Worm (Caenorhabditis elegans) whole organism, L2 larva: ENCODE measurements around the gene M28.10.

Experiments
- C34F6.9 ChIP-seq: fragments of 150-350 bp; optimal IDR thresholded peaks from 2 replicates; lab custom pipeline; 2014; ENCODE audit warnings: missing biosample characterization, missing genetic modification characterization
- F13H6.1 ChIP-seq: sonication (generic microtip); optimal IDR thresholded peaks from 2 replicates; lab custom pipeline; 2016; ENCODE audit warnings: missing genetic modification characterization, missing compliant biosample characterization
- R02D3.7 ChIP-seq: fragments of 150-350 bp; optimal IDR thresholded peaks from 2 replicates; lab custom pipeline; 2014; ENCODE audit warnings: missing biosample characterization, missing genetic modification characterization
- alr-1 ChIP-seq: fragments of 150-350 bp; optimal IDR thresholded peaks from 2 replicates; lab custom pipeline; 2014; ENCODE audit warnings: missing biosample characterization, missing genetic modification characterization
- aly-2 ChIP-seq: fragments of 150-350 bp; optimal IDR thresholded peaks from 2 replicates; lab custom pipeline; 2014; ENCODE audit warnings: missing biosample characterization, missing genetic modification characterization
- ama-1 ChIP-seq: fragments of 150-350 bp; optimal IDR thresholded peaks from 2 replicates; lab custom pipeline; 2018; ENCODE audit warnings: inconsistent platforms
- blmp-1 ChIP-seq: sonication (generic microtip); optimal IDR thresholded peaks from 2 replicates; lab custom pipeline; 2017; ENCODE audit warnings: missing genetic modification characterization, mild to moderate bottlenecking, missing compliant biosample characterization, antibody characterized with exemption, moderate library complexity; ENCODE audit not compliant: insufficient read depth
- ceh-16 ChIP-seq: fragments of 150-350 bp; optimal IDR thresholded peaks from 2 replicates; lab custom pipeline; 2014; ENCODE audit warnings: missing biosample characterization, missing genetic modification characterization
- ceh-82 ChIP-seq: fragments of 150-350 bp; optimal IDR thresholded peaks from 2 replicates; lab custom pipeline; 2014; ENCODE audit warnings: missing biosample characterization, missing genetic modification characterization
- elt-1 ChIP-seq: fragments of 150-350 bp; optimal IDR thresholded peaks from 2 replicates; lab custom pipeline; 2014; ENCODE audit warnings: missing biosample characterization, missing genetic modification characterization
- fos-1 ChIP-seq: fragments of 150-350 bp; optimal IDR thresholded peaks from 2 replicates; lab custom pipeline; 2014; ENCODE audit warnings: missing biosample characterization, missing genetic modification characterization
- gmeb-1 ChIP-seq: fragments of 150-350 bp; optimal IDR thresholded peaks from 2 replicates; lab custom pipeline; 2014; ENCODE audit warnings: missing biosample characterization, missing genetic modification characterization
- lin-11 ChIP-seq: fragments of 150-350 bp; sonication (generic microtip); optimal IDR thresholded peaks from 2 replicates; lab custom pipeline; 2014; ENCODE audit warnings: missing biosample characterization, missing genetic modification characterization, inconsistent platforms, mixed read lengths
- lin-39 ChIP-seq: fragments of 150-350 bp; optimal IDR thresholded peaks from 2 replicates; lab custom pipeline; 2014; ENCODE audit warnings: missing biosample characterization, missing genetic modification reagents, missing genetic modification characterization
- mab-5 ChIP-seq: fragments of 150-350 bp; optimal IDR thresholded peaks from 2 replicates; lab custom pipeline; 2014; ENCODE audit warnings: missing biosample characterization, missing genetic modification characterization
- mbf-1 ChIP-seq: sonication (generic microtip); optimal IDR thresholded peaks from 2 replicates; lab custom pipeline; 2017; ENCODE audit warnings: missing biosample characterization, missing genetic modification characterization
- nhr-10 ChIP-seq: sonication (generic microtip); optimal IDR thresholded peaks from 2 replicates; lab custom pipeline; 2017; ENCODE audit warnings: missing biosample characterization, missing genetic modification characterization
- nhr-12 ChIP-seq: fragments of 150-350 bp; optimal IDR thresholded peaks from 2 replicates; lab custom pipeline; 2014; ENCODE audit warnings: missing biosample characterization, missing genetic modification characterization
- nhr-21 ChIP-seq: fragments of 150-350 bp; optimal IDR thresholded peaks from 2 replicates; lab custom pipeline; 2014; ENCODE audit warnings: missing biosample characterization, missing genetic modification characterization
- nhr-23 ChIP-seq: fragments of 150-350 bp; optimal IDR thresholded peaks from 2 replicates; lab custom pipeline; 2014; ENCODE audit warnings: missing biosample characterization, missing genetic modification reagents, missing genetic modification characterization
- nhr-25 ChIP-seq: fragments of 150-350 bp; sonication (generic microtip); optimal IDR thresholded peaks from 3 replicates; lab custom pipeline; 2014; ENCODE audit warnings: missing biosample characterization, missing genetic modification characterization
- nhr-6 ChIP-seq: fragments of 150-350 bp; optimal IDR thresholded peaks from 2 replicates; lab custom pipeline; 2014; ENCODE audit warnings: missing biosample characterization, missing genetic modification characterization
- peb-1 ChIP-seq: fragments of 150-350 bp; optimal IDR thresholded peaks from 2 replicates; lab custom pipeline; 2014; ENCODE audit warnings: missing biosample characterization, missing genetic modification characterization
- sem-4 ChIP-seq: fragments of 150-350 bp; optimal IDR thresholded peaks from 2 replicates; lab custom pipeline; 2014; ENCODE audit warnings: missing biosample characterization, missing genetic modification reagents, missing genetic modification characterization
- skn-1 ChIP-seq: sonication (generic microtip); optimal IDR thresholded peaks from 2 replicates; lab custom pipeline; 2017; ENCODE audit warnings: missing biosample characterization, missing genetic modification characterization
- sma-3 ChIP-seq: sonication (generic microtip); optimal IDR thresholded peaks from 2 replicates; lab custom pipeline; 2016; ENCODE audit warnings: missing genetic modification reagents, missing genetic modification characterization, missing compliant biosample characterization
- sma-9 ChIP-seq, 2 experiments: fragments of 150-350 bp in 1 of 2; sonication (generic microtip) in 1 of 2; optimal IDR thresholded peaks; 2 replicates each; lab custom pipeline; 2014 to 2016; ENCODE audit warnings: missing genetic modification characterization in 2 of 2, mild to moderate bottlenecking in 1 of 2, missing biosample characterization in 1 of 2, missing compliant biosample characterization in 1 of 2, missing genetic modification reagents in 1 of 2, moderate library complexity in 1 of 2
- unc-55 ChIP-seq: fragments of 150-350 bp; sonication (generic microtip); optimal IDR thresholded peaks from 3 replicates; lab custom pipeline; 2014; ENCODE audit warnings: missing biosample characterization, missing genetic modification reagents, missing genetic modification characterization
- zag-1 ChIP-seq: fragments of 150-350 bp; optimal IDR thresholded peaks from 2 replicates; lab custom pipeline; 2014; ENCODE audit warnings: missing biosample characterization, missing genetic modification characterization
- ztf-11 ChIP-seq: sonication (generic microtip); optimal IDR thresholded peaks from 2 replicates; lab custom pipeline; 2017; ENCODE audit warnings: missing biosample characterization, missing genetic modification characterization

Gene M28.10

DNA sequence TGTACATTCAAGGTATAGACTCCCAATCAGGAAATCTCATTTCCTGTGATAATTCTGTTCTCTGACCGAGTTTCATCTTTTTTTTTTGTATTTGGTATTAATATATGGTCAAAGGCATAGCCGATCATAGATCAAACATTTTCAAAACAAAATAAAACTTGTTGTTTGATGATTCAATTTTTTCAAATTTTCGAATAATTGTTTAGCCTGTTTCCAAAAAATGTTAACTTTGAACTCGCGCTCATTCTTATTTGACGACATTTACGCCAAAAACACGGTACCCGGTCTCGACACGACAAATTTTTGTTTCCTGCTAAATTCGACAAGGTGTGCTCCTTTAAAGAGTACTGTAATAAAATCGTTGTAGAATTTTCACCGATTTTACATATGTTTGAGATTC lies 38.5 kb upstream of the M28.10 start:
- TF ChIP-seq unc-55 (GFP tag; lab: Kevin White, UChicago) = no peak
- TF ChIP-seq, all 48 proteins: peak for 0

DNA sequence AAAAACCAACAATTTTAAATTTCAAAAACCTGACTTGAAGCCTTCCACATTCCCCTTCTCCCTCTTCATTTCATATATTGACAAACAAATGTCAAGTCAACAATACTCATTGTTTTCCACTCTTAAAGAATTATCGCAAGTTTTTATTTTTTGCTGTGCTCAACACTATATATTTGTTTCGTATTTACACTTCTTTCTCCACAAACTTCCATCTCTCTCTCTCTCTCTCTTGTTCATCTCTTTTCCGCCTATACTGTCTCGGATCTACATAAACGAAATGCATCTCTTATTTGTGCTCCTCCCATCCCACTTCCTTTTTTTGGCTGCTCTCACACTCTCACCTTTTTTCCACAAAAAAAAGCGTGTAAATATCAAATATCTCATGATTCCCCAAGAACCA lies 34.6 kb upstream of the M28.10 start, which contains the start of gene C14A4.12:
Gene C14A4.12, plus strand, starts transcription at position 301 of the 400 bp plus-strand sequence.
- TF ChIP-seq ceh-16 = no peak
- TF ChIP-seq nhr-10 (tag; lab: Kevin White, UChicago) = no peak
- TF ChIP-seq peb-1 (tag; lab: Kevin White, UChicago) = no peak
- no peak for TF ChIP-seq sem-4 (tag; lab: Kevin White, UChicago)
- TF ChIP-seq skn-1 (tag; lab: Kevin White, UChicago) = no peak

- TF ChIP-seq alr-1 (tag; lab: Kevin White, UChicago) = no peak
- TF ChIP-seq elt-1 (tag; lab: Kevin White, UChicago) = no peak
- TF ChIP-seq mab-5 (tag; lab: Kevin White, UChicago) = no peak
- no peak for TF ChIP-seq nhr-12 (tag; lab: Kevin White, UChicago)
- no peak for TF ChIP-seq nhr-6 (tag; lab: Kevin White, UChicago)
- TF ChIP-seq sma-9 (GFP tag; optimal IDR thresholded peaks at IDR 0.05; lab: Kevin White, UChicago) = no peak
- no peak for TF ChIP-seq sma-9 (tag; optimal IDR thresholded peaks at IDR 0.05; lab: Kevin White, UChicago)
- no peak for TF ChIP-seq ama-1 (lab: Kevin White, UChicago)
- TF ChIP-seq sma-3 = no peak
- TF ChIP-seq aly-2 (tag; lab: Kevin White, UChicago) = no peak
- no peak for TF ChIP-seq ztf-11 (tag; lab: Kevin White, UChicago)
Measured at ce11 chrII:10618157-10618556, 29.2 kb upstream of the M28.10 start, which contains the start of gene C14A4.13. TSS of gene C14A4.13 (plus strand) at chrII:10618457.

ce11 chrII:10621965-10622364 lies 25.4 kb upstream of the M28.10 start, which contains the start of gene cutl-9:
TSS of gene cutl-9 (plus strand) at chrII:10622265.
- TF ChIP-seq gmeb-1 (tag; lab: Kevin White, UChicago) = no peak
- TF ChIP-seq nhr-23 (tag; lab: Kevin White, UChicago) = no peak
- no peak for TF ChIP-seq lin-11 (tag; lab: Kevin White, UChicago)
- TF ChIP-seq unc-55 (GFP tag; lab: Kevin White, UChicago) = no peak
- no peak for TF ChIP-seq R02D3.7 (tag; lab: Kevin White, UChicago)
- TF ChIP-seq mbf-1 (tag; lab: Kevin White, UChicago) = no peak

ce11 chrII:10627086-10627485 lies 20.2 kb upstream of the M28.10 start:
- TF ChIP-seq elt-1 (tag; lab: Kevin White, UChicago) (no peak), mbf-1 (tag; lab: Kevin White, UChicago) (no peak), nhr-23 (tag; lab: Kevin White, UChicago) (no peak), nhr-25 (tag; lab: Kevin White, UChicago) (no peak), fos-1 (tag; lab: Kevin White, UChicago) (peak; percentile 94), F13H6.1 (peak; percentile 8), ceh-16 (no peak), blmp-1 (tag; lab: Kevin White, UChicago) (no peak)

- TF ChIP-seq nhr-12 (tag; lab: Kevin White, UChicago) (no peak), unc-55 (GFP tag; lab: Kevin White, UChicago) (no peak), zag-1 (tag; lab: Kevin White, UChicago) (no peak), sma-9 (GFP tag; optimal IDR thresholded peaks at IDR 0.05; lab: Kevin White, UChicago) (no peak), sma-9 (tag; optimal IDR thresholded peaks at IDR 0.05; lab: Kevin White, UChicago) (no peak), C34F6.9 (tag; lab: Kevin White, UChicago) (no peak), ceh-82 (tag; lab: Kevin White, UChicago) (no peak), nhr-21 (tag; lab: Kevin White, UChicago) (no peak), R02D3.7 (tag; lab: Kevin White, UChicago) (no peak), mab-5 (tag; lab: Kevin White, UChicago) (no peak), lin-39 (tag; lab: Kevin White, UChicago) (no peak)
Measured at ce11 chrII:10627963-10628362, 19.4 kb upstream of the M28.10 start, which contains the start of gene M28.8. TSS of gene M28.8 (plus strand) at chrII:10628263.
